Worm (Caenorhabditis elegans) whole organism, young adult: ENCODE measurements around the gene C35D10.5.

Experiments
- B0019.2 ChIP-seq: fragments of 200-800 bp; sonication (Bioruptor generic); conservative IDR thresholded peaks from 2 replicates; pipeline ENCODE4 v1.3.6; 2022; ENCODE audit warnings: missing genetic modification reagents, missing genetic modification characterization, missing compliant biosample characterization
- B0336.3 ChIP-seq: fragments of 200-800 bp; sonication (Bioruptor generic); IDR thresholded peaks from 2 replicates; pipeline ENCODE4 v1.3.6; 2022; ENCODE audit warnings: missing genetic modification characterization, missing compliant biosample characterization
- D2030.7 ChIP-seq: fragments of 200-800 bp; sonication (Bioruptor generic); IDR thresholded peaks from 2 replicates; pipeline ENCODE4 v1.3.6; 2022; ENCODE audit warnings: missing genetic modification reagents, missing genetic modification characterization, missing compliant biosample characterization
- F33H1.4 ChIP-seq: fragments of 200-800 bp; sonication (Bioruptor generic); IDR thresholded peaks from 2 replicates; pipeline ENCODE4 v1.3.6; 2022; ENCODE audit warnings: missing genetic modification reagents, missing genetic modification characterization, missing compliant biosample characterization
- F39B2.1 ChIP-seq: fragments of 200-800 bp; sonication (Bioruptor generic); IDR thresholded peaks from 2 replicates; pipeline ENCODE4 v1.3.6; 2022; ENCODE audit warnings: missing genetic modification reagents, missing genetic modification characterization, missing compliant biosample characterization
- F49E8.2 ChIP-seq: sonication (generic microtip); optimal IDR thresholded peaks from 3 replicates; lab custom pipeline; 2017; ENCODE audit warnings: missing genetic modification characterization, mild to moderate bottlenecking, missing compliant biosample characterization, antibody characterized with exemption, moderate library complexity; ENCODE audit not compliant: insufficient read depth
- F57A8.1 ChIP-seq: fragments of 200-800 bp; sonication (Bioruptor generic); optimal IDR thresholded peaks from 2 replicates; lab custom pipeline; 2018; ENCODE audit warnings: mild to moderate bottlenecking, missing genetic modification characterization, moderate library complexity, missing compliant biosample characterization
- F57C9.4 ChIP-seq: sonication (generic microtip); optimal IDR thresholded peaks from 2 replicates; lab custom pipeline; 2017; ENCODE audit warnings: mild to moderate bottlenecking, missing genetic modification characterization, missing compliant biosample characterization
- K12H6.12 ChIP-seq: fragments of 200-800 bp; sonication (Bioruptor generic); optimal IDR thresholded peaks from 2 replicates; lab custom pipeline; 2018; ENCODE audit warnings: mild to moderate bottlenecking, missing genetic modification characterization, missing compliant biosample characterization
- Y53G8AR.9 ChIP-seq: fragments of 200-800 bp; sonication (Bioruptor generic); conservative IDR thresholded peaks from 2 replicates; pipeline ENCODE4 v1.3.6; 2022; ENCODE audit warnings: missing genetic modification reagents, missing genetic modification characterization, missing compliant biosample characterization
- Y67H2A.10 ChIP-seq: fragments of 200-800 bp; sonication (Bioruptor generic); conservative IDR thresholded peaks from 2 replicates; pipeline ENCODE4 v1.3.6; 2022; ENCODE audit warnings: missing genetic modification reagents, missing genetic modification characterization, missing compliant biosample characterization
- aptf-3 ChIP-seq: fragments of 200-800 bp; sonication (Bioruptor generic); IDR thresholded peaks from 2 replicates; pipeline ENCODE4 v1.3.6; 2022; ENCODE audit warnings: missing genetic modification characterization, missing compliant biosample characterization
- atf-7 ChIP-seq: sonication (generic microtip); optimal IDR thresholded peaks from 2 replicates; lab custom pipeline; 2017; ENCODE audit warnings: mild to moderate bottlenecking, missing genetic modification characterization, missing compliant biosample characterization
- ceh-58 ChIP-seq: fragments of 200-800 bp; sonication (Bioruptor generic); IDR thresholded peaks from 2 replicates; pipeline ENCODE4 v1.3.6; 2022; ENCODE audit warnings: missing genetic modification characterization, missing compliant biosample characterization
- ceh-79 ChIP-seq: sonication (generic microtip); optimal IDR thresholded peaks from 2 replicates; lab custom pipeline; 2017; ENCODE audit warnings: mild to moderate bottlenecking, missing genetic modification characterization, missing compliant biosample characterization
- egl-18 ChIP-seq: fragments of 200-800 bp; sonication (Bioruptor generic); IDR thresholded peaks from 2 replicates; pipeline ENCODE4 v1.3.6; 2022; ENCODE audit warnings: missing genetic modification reagents, missing genetic modification characterization, missing compliant biosample characterization
- hlh-12 ChIP-seq: sonication (generic microtip); optimal IDR thresholded peaks from 2 replicates; lab custom pipeline; 2016; ENCODE audit warnings: missing genetic modification characterization, missing compliant biosample characterization
- hrde-1 ChIP-seq: sonication (generic microtip); optimal IDR thresholded peaks from 2 replicates; lab custom pipeline; 2016; ENCODE audit warnings: missing genetic modification characterization, mild to moderate bottlenecking, missing compliant biosample characterization, moderate library complexity, missing genotype, missing genetic modification reagents, borderline replicate concordance
- lag-1 ChIP-seq: fragments of 200-800 bp; sonication (Bioruptor generic); IDR thresholded peaks from 2 replicates; pipeline ENCODE4 v1.3.6; 2022; ENCODE audit warnings: missing genetic modification reagents, missing genetic modification characterization, missing compliant biosample characterization
- let-526 ChIP-seq: fragments of 200-800 bp; sonication (Bioruptor generic); IDR thresholded peaks from 2 replicates; pipeline ENCODE4 v1.3.6; 2022; ENCODE audit warnings: missing genetic modification reagents, missing genetic modification characterization, missing compliant biosample characterization
- lin-54 ChIP-seq: fragments of 200-800 bp; sonication (Bioruptor generic); optimal IDR thresholded peaks from 2 replicates; lab custom pipeline; 2018; ENCODE audit warnings: mild to moderate bottlenecking, missing genetic modification characterization, missing compliant biosample characterization
- lsl-1 ChIP-seq: fragments of 200-800 bp; sonication (Bioruptor generic); optimal IDR thresholded peaks from 2 replicates; lab custom pipeline; 2018; ENCODE audit warnings: mild to moderate bottlenecking, missing genetic modification characterization, moderate library complexity, missing compliant biosample characterization
- madf-3 ChIP-seq: fragments of 200-800 bp; sonication (Bioruptor generic); IDR thresholded peaks from 2 replicates; pipeline ENCODE4 v1.3.6; 2022; ENCODE audit warnings: missing genetic modification reagents, missing genetic modification characterization, missing compliant biosample characterization
- madf-6 ChIP-seq: fragments of 200-800 bp; sonication (Bioruptor generic); IDR thresholded peaks from 2 replicates; pipeline ENCODE4 v1.3.6; 2022; ENCODE audit warnings: missing genetic modification reagents, missing genetic modification characterization, missing compliant biosample characterization
- madf-8 ChIP-seq: fragments of 200-800 bp; sonication (Bioruptor generic); conservative IDR thresholded peaks from 2 replicates; pipeline ENCODE4 v1.3.6; 2022; ENCODE audit warnings: missing genetic modification reagents, missing genetic modification characterization, missing compliant biosample characterization
- nfya-1 ChIP-seq: sonication (generic microtip); optimal IDR thresholded peaks from 2 replicates; lab custom pipeline; 2017; ENCODE audit warnings: antibody characterized with exemption, missing compliant biosample characterization, missing genetic modification characterization, borderline replicate concordance; ENCODE audit not compliant: insufficient read depth
- nhr-27 ChIP-seq: fragments of 200-800 bp; sonication (Bioruptor generic); optimal IDR thresholded peaks from 2 replicates; lab custom pipeline; 2018; ENCODE audit warnings: mild to moderate bottlenecking, missing genetic modification characterization, moderate library complexity, missing compliant biosample characterization
- rcor-1 ChIP-seq: fragments of 200-800 bp; sonication (Bioruptor generic); IDR thresholded peaks from 2 replicates; pipeline ENCODE4 v1.3.6; 2022; ENCODE audit warnings: missing genetic modification reagents, missing genetic modification characterization, missing compliant biosample characterization
- rpc-1 ChIP-seq, 2 experiments: fragments of 150-350 bp in 1 of 2; sonication (generic microtip) in 1 of 2; optimal IDR thresholded peaks; 2 replicates each; lab custom pipeline; 2014 to 2018; ENCODE audit warnings: missing biosample characterization in 1 of 2, missing genetic modification characterization in 1 of 2, missing genetic modification reagents in 1 of 2, missing genotype in 1 of 2
- sea-2 ChIP-seq: fragments of 200-800 bp; sonication (Bioruptor generic); IDR thresholded peaks from 2 replicates; pipeline ENCODE4 v1.3.6; 2022; ENCODE audit warnings: missing genetic modification characterization, missing compliant biosample characterization
- snpc-1.3 ChIP-seq: sonication (generic microtip); optimal IDR thresholded peaks from 2 replicates; lab custom pipeline; 2017; ENCODE audit warnings: missing genetic modification characterization, mild to moderate bottlenecking, missing compliant biosample characterization, antibody characterized with exemption, moderate library complexity, missing genotype, missing genetic modification reagents; ENCODE audit not compliant: insufficient read depth
- tbp1 ChIP-seq: fragments of 200-800 bp; sonication (Bioruptor generic); optimal IDR thresholded peaks from 2 replicates; lab custom pipeline; 2018; ENCODE audit warnings: mild to moderate bottlenecking, missing genetic modification characterization, missing compliant biosample characterization
- unc-62 ChIP-seq: fragments of 150-350 bp; optimal IDR thresholded peaks from 2 replicates; lab custom pipeline; 2014; ENCODE audit warnings: missing biosample characterization, missing genetic modification reagents, missing genetic modification characterization
- ztf-22 ChIP-seq: fragments of 200-800 bp; sonication (Bioruptor generic); optimal IDR thresholded peaks from 2 replicates; lab custom pipeline; 2018; ENCODE audit warnings: mild to moderate bottlenecking, missing genetic modification characterization, moderate library complexity, missing compliant biosample characterization
- ztf-26 ChIP-seq: sonication (generic microtip); optimal IDR thresholded peaks from 2 replicates; lab custom pipeline; 2017; ENCODE audit warnings: missing genetic modification characterization, missing compliant biosample characterization
- ztf-6 ChIP-seq: fragments of 200-800 bp; sonication (Bioruptor generic); IDR thresholded peaks from 2 replicates; pipeline ENCODE4 v1.3.6; 2022; ENCODE audit warnings: missing genetic modification reagents, missing genetic modification characterization, missing compliant biosample characterization

C35D10.5 gene

DNA sequence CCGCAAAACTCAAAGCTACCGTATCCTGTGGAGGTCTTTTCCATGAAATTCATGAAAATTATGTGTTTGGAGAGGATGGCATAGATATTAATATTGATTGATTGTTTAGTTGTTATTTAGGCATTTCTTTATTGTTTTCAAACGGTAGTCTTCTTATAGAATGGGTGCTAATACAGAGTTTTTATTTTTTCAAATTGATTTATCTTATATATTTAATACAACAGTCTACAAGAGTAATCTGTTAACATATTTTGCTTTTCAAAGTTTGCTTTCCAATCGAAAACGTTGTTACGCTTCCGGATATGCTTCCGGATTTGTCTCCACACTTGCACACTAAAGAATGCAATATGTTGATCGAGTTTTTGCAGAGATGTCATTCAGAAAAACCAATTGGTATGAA lies 4.6 kb downstream of the C35D10.5 start, which contains the start of gene C35D10.17:
Gene C35D10.17 (plus strand): TSS at position 301 of the 400 bp plus-strand sequence.
- TF ChIP-seq F33H1.4 (GFP tag; lab: Robert Waterston, UW) (no peak), egl-18 (GFP tag; lab: Robert Waterston, UW) (no peak), madf-8 (GFP tag; lab: Robert Waterston, UW) (no peak), unc-62 (GFP tag; lab: Kevin White, UChicago) (no peak), K12H6.12 (no peak), Y53G8AR.9 (no peak), nfya-1 (tag; lab: Kevin White, UChicago) (no peak), rcor-1 (GFP tag; lab: Robert Waterston, UW) (no peak), rpc-1 (optimal IDR thresholded peaks at IDR 0.05; lab: Kevin White, UChicago) (no peak), rpc-1 (tag; optimal IDR thresholded peaks at IDR 0.05; lab: Kevin White, UChicago) (no peak)

DNA sequence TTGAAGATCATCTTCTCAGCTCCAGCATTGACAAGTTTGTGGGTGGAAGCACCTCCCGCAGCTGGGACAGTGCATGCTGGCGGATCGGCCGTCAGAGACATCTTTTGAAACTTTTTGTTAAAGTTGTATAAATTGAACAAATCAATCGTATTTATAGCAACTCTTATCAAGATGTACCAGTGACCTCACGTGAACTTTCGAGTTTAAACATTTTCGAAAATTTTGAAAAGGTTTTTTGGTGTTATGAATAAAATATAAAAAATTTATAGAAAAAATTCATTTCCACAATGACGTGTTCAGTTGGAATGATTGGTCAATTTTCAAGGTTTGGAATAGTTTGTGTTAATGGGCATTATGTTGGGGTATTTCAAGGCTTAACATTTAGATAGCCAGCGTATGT lies 6.5 kb downstream of the C35D10.5 start, which contains the start of the genes msd-4 and C35D10.3:
Gene msd-4 (minus strand): TSS at position 101 of the 400 bp plus-strand sequence.
Gene C35D10.3 (plus strand): TSS at position 279 of the 400 bp plus-strand sequence.
- TF ChIP-seq nhr-27 (tag; lab: Kevin White, UChicago), result no peak
- no peak for TF ChIP-seq B0336.3
- no peak for TF ChIP-seq F57A8.1
- no peak for TF ChIP-seq let-526 (GFP tag; lab: Robert Waterston, UW)
- no peak for TF ChIP-seq lsl-1 (GFP tag; lab: Kevin White, UChicago)
- TF ChIP-seq aptf-3, result no peak
- TF ChIP-seq hrde-1, result no peak
- no peak for TF ChIP-seq madf-3 (GFP tag; lab: Robert Waterston, UW)
- TF ChIP-seq B0019.2, result no peak
- no peak for TF ChIP-seq ceh-79 (tag; lab: Kevin White, UChicago)
- TF ChIP-seq F57C9.4 (tag; lab: Kevin White, UChicago), result no peak
- TF ChIP-seq ceh-58 (GFP tag; lab: Robert Waterston, UW), result no peak
- no peak for TF ChIP-seq F39B2.1
- TF ChIP-seq ztf-22 (GFP tag; lab: Kevin White, UChicago), result no peak

DNA sequence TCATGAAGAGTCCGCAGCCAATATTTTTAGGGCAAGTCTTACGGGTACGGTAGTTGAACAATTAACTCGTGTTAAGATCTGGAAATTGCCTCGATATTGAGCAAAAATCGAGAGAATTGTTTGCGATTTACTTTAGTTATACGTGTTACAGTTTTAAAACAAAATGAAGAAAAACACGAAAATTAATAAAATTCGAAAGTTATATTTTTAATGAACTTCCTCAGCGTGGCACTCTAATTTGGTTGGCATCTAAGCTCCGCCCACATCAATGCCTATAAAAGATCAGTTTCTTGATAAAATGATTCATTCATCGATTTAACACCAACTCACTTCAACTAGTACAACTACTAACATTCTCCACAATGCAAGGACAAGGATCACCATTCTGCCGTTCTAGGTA lies 8.3 kb downstream of the C35D10.5 start, which contains the start of gene gipc-1:
Gene gipc-1 (plus strand): TSS at position 301 of the 400 bp plus-strand sequence.
- TF ChIP-seq ztf-26 (tag; lab: Kevin White, UChicago), result no peak
- TF ChIP-seq F49E8.2 (tag; lab: Kevin White, UChicago), result no peak
- no peak for TF ChIP-seq ztf-6 (GFP tag; lab: Robert Waterston, UW)
- TF ChIP-seq hlh-12, result no peak
- no peak for TF ChIP-seq lag-1 (GFP tag; lab: Robert Waterston, UW)
- TF ChIP-seq sea-2 (GFP tag; lab: Robert Waterston, UW), result no peak
- TF ChIP-seq K12H6.12, result no peak
- no peak for TF ChIP-seq lin-54
- no peak for TF ChIP-seq F39B2.1
- TF ChIP-seq snpc-1.3 (tag; lab: Kevin White, UChicago), result no peak
- TF ChIP-seq madf-6, result no peak
- TF ChIP-seq D2030.7 (GFP tag; lab: Robert Waterston, UW), result no peak

DNA sequence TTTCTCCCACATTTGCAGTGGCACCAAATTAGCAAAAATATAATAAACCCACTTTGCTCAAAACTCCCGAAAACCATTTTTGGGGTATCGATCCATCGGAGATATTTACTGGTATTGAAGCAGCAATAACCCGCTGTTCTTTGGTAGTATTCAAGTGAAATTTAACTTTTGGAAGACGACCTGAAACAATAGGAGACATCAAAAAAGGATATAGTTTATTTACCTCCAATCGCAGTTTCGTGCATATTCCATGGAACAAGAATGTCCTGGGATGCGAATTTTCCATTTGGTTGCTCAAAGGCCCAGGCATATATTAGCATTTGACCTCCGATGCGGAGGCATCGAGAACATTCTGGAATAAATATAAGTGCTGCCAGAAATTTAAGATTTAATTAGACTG lies 11.2 kb downstream of the C35D10.5 start:
- no peak for TF ChIP-seq snpc-1.3 (tag; lab: Kevin White, UChicago)
- TF ChIP-seq madf-3 (GFP tag; lab: Robert Waterston, UW), result no peak
- TF ChIP-seq sea-2 (GFP tag; lab: Robert Waterston, UW), result no peak
- no peak for TF ChIP-seq tbp1 (GFP tag; lab: Kevin White, UChicago)
- TF ChIP-seq K12H6.12, result no peak
- TF ChIP-seq rcor-1 (GFP tag; lab: Robert Waterston, UW), result no peak
- no peak for TF ChIP-seq egl-18 (GFP tag; lab: Robert Waterston, UW)
- no peak for TF ChIP-seq atf-7 (tag; lab: Kevin White, UChicago)
- TF ChIP-seq Y67H2A.10 (GFP tag; lab: Robert Waterston, UW), result no peak
- TF ChIP-seq, all 124 proteins: peak for 0
